Worm (Caenorhabditis elegans) whole organism, L1 larva: ENCODE data around the gene F17H10.1.

ENCODE experiments used
- C34B4.2 ChIP-seq: sonication (generic microtip); optimal IDR thresholded peaks from 2 replicates; lab custom pipeline; 2017; ENCODE audit warnings: mild to moderate bottlenecking, missing genetic modification characterization, missing compliant biosample characterization
- F16B12.6 ChIP-seq: fragments of 150-350 bp; optimal IDR thresholded peaks from 2 replicates; lab custom pipeline; 2014; ENCODE audit warnings: missing biosample characterization, missing genetic modification characterization
- aha-1 ChIP-seq: fragments of 150-350 bp; optimal IDR thresholded peaks from 2 replicates; lab custom pipeline; 2014; ENCODE audit warnings: missing biosample characterization, missing genetic modification characterization
- alr-1 ChIP-seq: fragments of 200-800 bp; sonication (Bioruptor generic); optimal IDR thresholded peaks from 2 replicates; lab custom pipeline; 2018; ENCODE audit warnings: borderline replicate concordance, mild to moderate bottlenecking, missing genetic modification characterization, missing compliant biosample characterization
- blmp-1 ChIP-seq: fragments of 150-350 bp; optimal IDR thresholded peaks from 2 replicates; lab custom pipeline; 2014; ENCODE audit warnings: missing biosample characterization, missing genetic modification characterization
- elt-3 ChIP-seq, 6 experiments: fragments of 150-350 bp in 1 of 6; sonication (generic microtip); optimal IDR thresholded peaks; 2 replicates each; lab custom pipeline; 2017 to 2018; ENCODE audit warnings: missing biosample characterization in 6 of 6, missing genetic modification characterization in 6 of 6, inconsistent platforms in 1 of 6
- ets-5 ChIP-seq: fragments of 200-800 bp; sonication (Bioruptor generic); IDR thresholded peaks from 2 replicates; pipeline ENCODE4 v1.3.6; 2022; ENCODE audit warnings: missing genetic modification characterization, missing compliant biosample characterization
- fkh-4 ChIP-seq: sonication (generic microtip); optimal IDR thresholded peaks from 2 replicates; lab custom pipeline; 2016; ENCODE audit warnings: missing compliant biosample characterization, missing genetic modification characterization, borderline replicate concordance
- fkh-8 ChIP-seq: sonication (generic microtip); optimal IDR thresholded peaks from 2 replicates; lab custom pipeline; 2016; ENCODE audit warnings: mild to moderate bottlenecking, missing genetic modification characterization, missing compliant biosample characterization
- grh-1 ChIP-seq: fragments of 200-800 bp; sonication (Bioruptor generic); IDR thresholded peaks from 2 replicates; pipeline ENCODE4 v1.3.6; 2022; ENCODE audit warnings: missing genetic modification reagents, missing genetic modification characterization, missing compliant biosample characterization
- hlh-4 ChIP-seq: sonication (generic microtip); optimal IDR thresholded peaks from 2 replicates; lab custom pipeline; 2016; ENCODE audit warnings: mild to moderate bottlenecking, missing genetic modification characterization, missing compliant biosample characterization
- irx-1 ChIP-seq: sonication (generic microtip); optimal IDR thresholded peaks from 2 replicates; lab custom pipeline; 2016; ENCODE audit warnings: missing genetic modification characterization, missing compliant biosample characterization
- jun-1 ChIP-seq: fragments of 150-350 bp; optimal IDR thresholded peaks from 2 replicates; lab custom pipeline; 2014; ENCODE audit warnings: missing biosample characterization, missing genetic modification reagents, missing genetic modification characterization
- lin-14 ChIP-seq: fragments of 200-800 bp; sonication (Bioruptor generic); optimal IDR thresholded peaks from 2 replicates; lab custom pipeline; 2018; ENCODE audit warnings: mild to moderate bottlenecking, missing genetic modification characterization, moderate library complexity, missing compliant biosample characterization
- lin-35 ChIP-seq, 2 experiments: fragments of 150-350 bp; optimal IDR thresholded peaks; 2 replicates each; lab custom pipeline; 2014; ENCODE audit warnings: missing biosample characterization in 2 of 2, missing genetic modification characterization in 2 of 2, missing genetic modification reagents in 2 of 2
- lin-39 ChIP-seq: fragments of 150-350 bp; optimal IDR thresholded peaks from 2 replicates; lab custom pipeline; 2014; ENCODE audit warnings: missing biosample characterization, missing genetic modification reagents, missing genetic modification characterization
- nhr-20 ChIP-seq: sonication (generic microtip); optimal IDR thresholded peaks from 2 replicates; lab custom pipeline; 2016; ENCODE audit warnings: mild to moderate bottlenecking, missing genetic modification characterization, missing compliant biosample characterization
- nhr-71 ChIP-seq: sonication (generic microtip); optimal IDR thresholded peaks from 2 replicates; lab custom pipeline; 2016; ENCODE audit warnings: mild to moderate bottlenecking, missing genetic modification characterization, moderate library complexity, missing compliant biosample characterization
- nhr-76 ChIP-seq: sonication (generic microtip); optimal IDR thresholded peaks from 2 replicates; lab custom pipeline; 2017; ENCODE audit warnings: missing biosample characterization, missing genetic modification characterization
- nhr-85 ChIP-seq: sonication (generic microtip); peaks from one replicate; lab custom pipeline; 2016; ENCODE audit warnings: missing genetic modification characterization, inconsistent platforms, missing compliant biosample characterization
- nhr-90 ChIP-seq: sonication (generic microtip); optimal IDR thresholded peaks from 2 replicates; lab custom pipeline; 2016; ENCODE audit warnings: mild to moderate bottlenecking, missing genetic modification characterization, missing compliant biosample characterization; ENCODE audit not compliant: poor library complexity
- pax-3 ChIP-seq: fragments of 200-800 bp; sonication (Bioruptor generic); optimal IDR thresholded peaks from 2 replicates; lab custom pipeline; 2018; ENCODE audit warnings: mild to moderate bottlenecking, missing genetic modification characterization, moderate library complexity, missing compliant biosample characterization
- pqm-1 ChIP-seq: sonication (generic microtip); optimal IDR thresholded peaks from 3 replicates; lab custom pipeline; 2017; ENCODE audit warnings: missing biosample characterization, missing genetic modification characterization
- sox-4 ChIP-seq: sonication (generic microtip); optimal IDR thresholded peaks from 2 replicates; lab custom pipeline; 2016; ENCODE audit warnings: missing genetic modification characterization, missing compliant biosample characterization
- sup-37 ChIP-seq: fragments of 200-800 bp; sonication (Bioruptor generic); optimal IDR thresholded peaks from 2 replicates; lab custom pipeline; 2018; ENCODE audit warnings: mild to moderate bottlenecking, missing genetic modification characterization, missing compliant biosample characterization
- tlp-1 ChIP-seq: fragments of 150-350 bp; optimal IDR thresholded peaks from 2 replicates; lab custom pipeline; 2014; ENCODE audit warnings: missing biosample characterization, missing genetic modification characterization
- unc-30 ChIP-seq: sonication (generic microtip); optimal IDR thresholded peaks from 2 replicates; lab custom pipeline; 2017; ENCODE audit warnings: missing biosample characterization, missing genetic modification characterization
- unc-86 ChIP-seq: sonication (generic microtip); optimal IDR thresholded peaks from 2 replicates; lab custom pipeline; 2016; ENCODE audit warnings: missing genetic modification characterization, missing compliant biosample characterization

The F17H10.1 gene

ce11 chrX:13157112-13157768 is 52.2 kb downstream of the F17H10.1 start:
- TF ChIP-seq nhr-85 (tag; lab: Kevin White, UChicago) (peak; percentile 43), sox-4 (tag; lab: Kevin White, UChicago) (no peak), fkh-4 (no peak), tlp-1 (tag; lab: Kevin White, UChicago) (no peak), lin-14 (GFP tag; lab: Kevin White, UChicago) (peak; percentile 18), pqm-1 (tag; lab: Kevin White, UChicago) (no peak), hlh-4 (tag; lab: Kevin White, UChicago) (no peak), C34B4.2 (tag; lab: Kevin White, UChicago) (no peak), nhr-90 (tag; lab: Kevin White, UChicago) (no peak), aha-1 (no peak), unc-30 (tag; lab: Kevin White, UChicago) (no peak), nhr-71 (no peak), lin-35 (GFP tag; optimal IDR thresholded peaks at IDR 0.05; lab: Kevin White, UChicago) (peak in 1 of 2 experiments; percentile 35), irx-1 (tag; lab: Kevin White, UChicago) (no peak), lin-39 (tag; lab: Kevin White, UChicago) (no peak), pax-3 (tag; lab: Kevin White, UChicago) (no peak), fkh-8 (tag; lab: Kevin White, UChicago) (no peak), jun-1 (tag; lab: Kevin White, UChicago) (no peak), unc-86 (no peak), elt-3 (tag; optimal IDR thresholded peaks at IDR 0.05; lab: Kevin White, UChicago) (no peak), blmp-1 (peak; percentile 81), F16B12.6 (tag; lab: Kevin White, UChicago) (no peak), grh-1 (GFP tag; lab: Robert Waterston, UW) (no peak), alr-1 (tag; lab: Kevin White, UChicago) (no peak), ets-5 (GFP tag; lab: Robert Waterston, UW) (no peak), nhr-20 (tag; lab: Kevin White, UChicago) (no peak), sup-37 (GFP tag; lab: Kevin White, UChicago) (no peak), nhr-76 (tag; lab: Kevin White, UChicago) (no peak)
- TF ChIP-seq, all 84 proteins: peak for 4
